Worm (Caenorhabditis elegans) whole organism, L1 larva: ENCODE measurements around the gene srh-215.

ENCODE experiments used
- C16A3.4 ChIP-seq: fragments of 150-350 bp; optimal IDR thresholded peaks from 2 replicates; lab custom pipeline; 2014; ENCODE audit warnings: missing biosample characterization, missing genetic modification characterization
- C34B4.2 ChIP-seq: sonication (generic microtip); optimal IDR thresholded peaks from 2 replicates; lab custom pipeline; 2017; ENCODE audit warnings: mild to moderate bottlenecking, missing genetic modification characterization, missing compliant biosample characterization
- F16B12.6 ChIP-seq: fragments of 150-350 bp; optimal IDR thresholded peaks from 2 replicates; lab custom pipeline; 2014; ENCODE audit warnings: missing biosample characterization, missing genetic modification characterization
- Y116A8C.19 ChIP-seq: sonication (generic microtip); optimal IDR thresholded peaks from 2 replicates; lab custom pipeline; 2016; ENCODE audit warnings: missing compliant biosample characterization, missing genetic modification characterization, borderline replicate concordance
- blmp-1 ChIP-seq: fragments of 150-350 bp; optimal IDR thresholded peaks from 2 replicates; lab custom pipeline; 2014; ENCODE audit warnings: missing biosample characterization, missing genetic modification characterization
- ceh-63 ChIP-seq: fragments of 200-800 bp; sonication (Bioruptor generic); optimal IDR thresholded peaks from 2 replicates; lab custom pipeline; 2018; ENCODE audit warnings: mild to moderate bottlenecking, missing genetic modification characterization, missing compliant biosample characterization
- ceh-8 ChIP-seq: fragments of 200-800 bp; sonication (Bioruptor generic); optimal IDR thresholded peaks from 2 replicates; lab custom pipeline; 2018; ENCODE audit warnings: mild to moderate bottlenecking, missing genetic modification characterization, moderate library complexity, missing compliant biosample characterization
- ceh-90 ChIP-seq: sonication (generic microtip); optimal IDR thresholded peaks from 2 replicates; lab custom pipeline; 2016; ENCODE audit warnings: missing genetic modification characterization, missing compliant biosample characterization
- ces-1 ChIP-seq: fragments of 150-350 bp; optimal IDR thresholded peaks from 2 replicates; lab custom pipeline; 2014; ENCODE audit warnings: missing biosample characterization, missing genetic modification reagents, missing genetic modification characterization
- dsc-1 ChIP-seq: sonication (generic microtip); optimal IDR thresholded peaks from 2 replicates; lab custom pipeline; 2016; ENCODE audit warnings: mild to moderate bottlenecking, missing genetic modification characterization, missing compliant biosample characterization
- efl-1 ChIP-seq, 4 experiments: fragments of 150-350 bp; optimal IDR thresholded peaks in 3 of 4; peaks in 1 of 4; 1 replicate in 1 of 4; 2 replicates in 3 of 4; lab custom pipeline; 2014; ENCODE audit warnings: missing biosample characterization in 2 of 4, missing genetic modification characterization in 2 of 4, missing genetic modification reagents in 2 of 4
- elt-2 ChIP-seq: sonication (generic microtip); optimal IDR thresholded peaks from 2 replicates; lab custom pipeline; 2016; ENCODE audit warnings: missing genetic modification characterization, mild to moderate bottlenecking, inconsistent platforms, missing compliant biosample characterization, missing genetic modification reagents
- ets-5 ChIP-seq: fragments of 200-800 bp; sonication (Bioruptor generic); IDR thresholded peaks from 2 replicates; pipeline ENCODE4 v1.3.6; 2022; ENCODE audit warnings: missing genetic modification characterization, missing compliant biosample characterization
- fkh-4 ChIP-seq: sonication (generic microtip); optimal IDR thresholded peaks from 2 replicates; lab custom pipeline; 2016; ENCODE audit warnings: missing compliant biosample characterization, missing genetic modification characterization, borderline replicate concordance
- grh-1 ChIP-seq: fragments of 200-800 bp; sonication (Bioruptor generic); IDR thresholded peaks from 2 replicates; pipeline ENCODE4 v1.3.6; 2022; ENCODE audit warnings: missing genetic modification reagents, missing genetic modification characterization, missing compliant biosample characterization
- irx-1 ChIP-seq: sonication (generic microtip); optimal IDR thresholded peaks from 2 replicates; lab custom pipeline; 2016; ENCODE audit warnings: missing genetic modification characterization, missing compliant biosample characterization
- isw-1 ChIP-seq: fragments of 200-800 bp; sonication (Bioruptor generic); IDR thresholded peaks from 2 replicates; pipeline ENCODE4 v1.3.6; 2022; ENCODE audit warnings: missing genetic modification characterization, missing compliant biosample characterization
- jun-1 ChIP-seq: fragments of 150-350 bp; optimal IDR thresholded peaks from 2 replicates; lab custom pipeline; 2014; ENCODE audit warnings: missing biosample characterization, missing genetic modification reagents, missing genetic modification characterization
- lin-35 ChIP-seq, 2 experiments: fragments of 150-350 bp; optimal IDR thresholded peaks; 2 replicates each; lab custom pipeline; 2014; ENCODE audit warnings: missing biosample characterization in 2 of 2, missing genetic modification characterization in 2 of 2, missing genetic modification reagents in 2 of 2
- lin-39 ChIP-seq: fragments of 150-350 bp; optimal IDR thresholded peaks from 2 replicates; lab custom pipeline; 2014; ENCODE audit warnings: missing biosample characterization, missing genetic modification reagents, missing genetic modification characterization
- lir-3 ChIP-seq: sonication (generic microtip); optimal IDR thresholded peaks from 2 replicates; lab custom pipeline; 2016; ENCODE audit warnings: mild to moderate bottlenecking, missing genetic modification characterization, moderate library complexity, missing compliant biosample characterization; ENCODE audit not compliant: poor library complexity
- mab-9 ChIP-seq: fragments of 200-800 bp; sonication (Bioruptor generic); IDR thresholded peaks from 2 replicates; pipeline ENCODE4 v1.3.6; 2022; ENCODE audit warnings: missing genetic modification reagents, missing genetic modification characterization, missing compliant biosample characterization
- mef-2 ChIP-seq: fragments of 150-350 bp; optimal IDR thresholded peaks from 2 replicates; lab custom pipeline; 2014; ENCODE audit warnings: missing biosample characterization, missing genetic modification characterization
- nhr-77 ChIP-seq: fragments of 150-350 bp; optimal IDR thresholded peaks from 2 replicates; lab custom pipeline; 2014; ENCODE audit warnings: missing biosample characterization, missing genetic modification characterization
- nhr-84 ChIP-seq: sonication (generic microtip); optimal IDR thresholded peaks from 2 replicates; lab custom pipeline; 2017; ENCODE audit warnings: missing biosample characterization, missing genetic modification characterization
- pag-3 ChIP-seq: sonication (generic microtip); optimal IDR thresholded peaks from 2 replicates; lab custom pipeline; 2017; ENCODE audit warnings: missing genetic modification characterization, mild to moderate bottlenecking, missing compliant biosample characterization, antibody characterized with exemption, borderline replicate concordance; ENCODE audit not compliant: insufficient read depth
- pax-3 ChIP-seq: fragments of 200-800 bp; sonication (Bioruptor generic); optimal IDR thresholded peaks from 2 replicates; lab custom pipeline; 2018; ENCODE audit warnings: mild to moderate bottlenecking, missing genetic modification characterization, moderate library complexity, missing compliant biosample characterization
- snpc-4 ChIP-seq: fragments of 150-350 bp; optimal IDR thresholded peaks from 2 replicates; lab custom pipeline; 2014; ENCODE audit warnings: missing biosample characterization, missing genetic modification characterization
- tbx-2 ChIP-seq: sonication (generic microtip); optimal IDR thresholded peaks from 2 replicates; lab custom pipeline; 2016; ENCODE audit warnings: missing genetic modification characterization, missing compliant biosample characterization
- unc-62 ChIP-seq: fragments of 150-350 bp; optimal IDR thresholded peaks from 2 replicates; lab custom pipeline; 2014; ENCODE audit warnings: missing biosample characterization, missing genetic modification reagents, missing genetic modification characterization
- ztf-11 ChIP-seq, 2 experiments: sonication (generic microtip); optimal IDR thresholded peaks; 2 replicates each; lab custom pipeline; 2016 to 2017; ENCODE audit warnings: missing genetic modification characterization in 2 of 2, missing biosample characterization in 1 of 2, missing compliant biosample characterization in 1 of 2

srh-215 gene

ce11 chrV:16848498-16848897, 16.7 kb upstream of the srh-215 start, which contains the start of the genes clec-36 and clec-26:
Gene clec-36 (minus strand): TSS chrV:16848598.
Gene clec-26 (plus strand): TSS chrV:16848611.
- TF ChIP-seq pax-3 (tag; lab: Kevin White, UChicago) (no peak), elt-2 (peak; percentile 44), fkh-4 (tag; lab: Kevin White, UChicago) (no peak), isw-1 (GFP tag; lab: Robert Waterston, UW) (no peak)

ce11 chrV:16842941-16843340, 11.1 kb upstream of the srh-215 start, which contains the start of gene clec-25:
Gene clec-25 (plus strand): TSS chrV:16843241.
- no peak for TF ChIP-seq mef-2 (tag; lab: Kevin White, UChicago)
- TF ChIP-seq irx-1 = no peak
- no peak for TF ChIP-seq C16A3.4 (tag; lab: Kevin White, UChicago)
- TF ChIP-seq mab-9 (GFP tag; lab: Robert Waterston, UW) = no peak
- no peak for TF ChIP-seq jun-1 (tag; lab: Kevin White, UChicago)
- no peak for TF ChIP-seq dsc-1
- no peak for TF ChIP-seq ces-1 (GFP tag; lab: Kevin White, UChicago)
- TF ChIP-seq ztf-11 (tag; optimal IDR thresholded peaks at IDR 0.05; lab: Kevin White, UChicago) = no peak
- no peak for TF ChIP-seq ceh-90 (tag; lab: Kevin White, UChicago)
- TF ChIP-seq ceh-63 (GFP tag; lab: Kevin White, UChicago) = no peak
- TF ChIP-seq elt-2 = no peak
- TF ChIP-seq Y116A8C.19 = no peak
- no peak for TF ChIP-seq F16B12.6
- TF ChIP-seq nhr-77 = no peak

- TF ChIP-seq efl-1 (optimal IDR thresholded peaks at IDR 0.05; lab: Kevin White, UChicago) (no peak), efl-1 (GFP tag; optimal IDR thresholded peaks at IDR 0.05 in 1 of 2; lab: Kevin White, UChicago) (no peak), lin-39 (tag; lab: Kevin White, UChicago) (no peak), C34B4.2 (tag; lab: Kevin White, UChicago) (no peak), F16B12.6 (no peak), blmp-1 (tag; lab: Kevin White, UChicago) (no peak)
Measured at ce11 chrV:16840961-16841360, 9.1 kb upstream of the srh-215 start, which contains the start of gene clec-40. Gene clec-40 (minus strand): TSS chrV:16841061.

- TF ChIP-seq lin-35 (GFP tag; optimal IDR thresholded peaks at IDR 0.05; lab: Kevin White, UChicago) = peak in 1 of 2 experiments; percentile 14
- TF ChIP-seq unc-62 (GFP tag; lab: Kevin White, UChicago) = no peak
- no peak for TF ChIP-seq ceh-8 (GFP tag; lab: Kevin White, UChicago)
- TF ChIP-seq pag-3 (tag; lab: Kevin White, UChicago) = no peak
- peak; percentile 8 for TF ChIP-seq jun-1 (tag; lab: Kevin White, UChicago)
- TF ChIP-seq elt-2 = peak; percentile 91
Measured at ce11 chrV:16840283-16840682, 8.5 kb upstream of the srh-215 start.

- no peak for TF ChIP-seq grh-1 (GFP tag; lab: Robert Waterston, UW)
Measured at ce11 chrV:16838435-16838834, 6.6 kb upstream of the srh-215 start.

- no peak for TF ChIP-seq nhr-84 (tag; lab: Kevin White, UChicago)
- no peak for TF ChIP-seq tbx-2
- no peak for TF ChIP-seq snpc-4 (tag; lab: Kevin White, UChicago)
- no peak for TF ChIP-seq ets-5
- TF ChIP-seq grh-1 (GFP tag; lab: Robert Waterston, UW) = no peak
- no peak for TF ChIP-seq lir-3 (tag; lab: Kevin White, UChicago)
Measured at ce11 chrV:16836100-16836499, 4.3 kb upstream of the srh-215 start.
